Fruit fly (Drosophila melanogaster) whole organism, embryonic: ENCODE measurements around the gene Prx1.

Source experiments
- Aef1 ChIP-seq: fragments of 200-800 bp; sonication (Bioruptor generic); IDR thresholded peaks from 3 replicates; pipeline ENCODE4 v1.3.6; 2022; ENCODE audit warnings: missing biosample characterization, missing genetic modification characterization
- Atf-2 ChIP-seq: fragments of 200-800 bp; sonication (Bioruptor generic); optimal IDR thresholded peaks from 2 replicates; lab custom pipeline; 2016; ENCODE audit warnings: missing biosample characterization, missing genetic modification characterization
- Awh ChIP-seq: fragments of 200-800 bp; sonication (Bioruptor generic); IDR thresholded peaks from 2 replicates; pipeline ENCODE4, ENCODE4 v1.3.6; 2022; ENCODE audit warnings: missing biosample characterization, missing genetic modification characterization
- CG1024 ChIP-seq: fragments of 200-800 bp; sonication (Bioruptor generic); IDR thresholded peaks from 2 replicates; pipeline ENCODE4 v1.3.6; 2022; ENCODE audit warnings: missing biosample characterization, missing genetic modification characterization
- CG10431 ChIP-seq: fragments of 200-800 bp; sonication (Bioruptor generic); optimal IDR thresholded peaks from 3 replicates; lab custom pipeline; 2018; ENCODE audit warnings: missing biosample characterization, mild to moderate bottlenecking, missing genetic modification characterization
- CG14667 ChIP-seq: fragments of 200-800 bp; sonication (Bioruptor generic); IDR thresholded peaks from 2 replicates; pipeline ENCODE4 v1.3.6; 2022; ENCODE audit warnings: missing biosample characterization, missing genetic modification characterization
- CG1647 ChIP-seq: fragments of 200-800 bp; sonication (Bioruptor generic); optimal IDR thresholded peaks from 3 replicates; lab custom pipeline; 2016; ENCODE audit warnings: missing biosample characterization, missing genetic modification characterization
- CG16813 ChIP-seq: fragments of 200-800 bp; sonication (Bioruptor generic); IDR thresholded peaks from 3 replicates; pipeline ENCODE4 v1.3.6; 2022; ENCODE audit warnings: missing biosample characterization, missing genetic modification characterization; ENCODE audit not compliant: partially characterized antibody
- CG18262 ChIP-seq: fragments of 200-800 bp; optimal IDR thresholded peaks from 3 replicates; lab custom pipeline; 2019; ENCODE audit warnings: missing biosample characterization, mild to moderate bottlenecking, missing genetic modification characterization, moderate library complexity
- CG2875 ChIP-seq: fragments of 200-800 bp; sonication (Bioruptor generic); optimal IDR thresholded peaks from 2 replicates; lab custom pipeline; 2017; ENCODE audit warnings: missing biosample characterization, mild to moderate bottlenecking, missing genetic modification characterization, missing genetic modification reagents
- CG3163 ChIP-seq: fragments of 200-800 bp; sonication (Bioruptor generic); optimal IDR thresholded peaks from 3 replicates; lab custom pipeline; 2016; ENCODE audit warnings: missing biosample characterization, missing genetic modification characterization
- CG3847 ChIP-seq: fragments of 200-800 bp; sonication (Bioruptor generic); IDR thresholded peaks from 2 replicates; pipeline ENCODE4 v1.3.6; 2022; ENCODE audit warnings: missing biosample characterization, missing genetic modification characterization
- CG6175 ChIP-seq: fragments of 200-800 bp; sonication (Bioruptor generic); IDR thresholded peaks from 3 replicates; pipeline ENCODE4 v1.3.6; 2022; ENCODE audit warnings: missing biosample characterization, missing genetic modification characterization
- CG6683 ChIP-seq: fragments of 200-800 bp; sonication (Bioruptor generic); optimal IDR thresholded peaks from 2 replicates; lab custom pipeline; 2017; ENCODE audit warnings: missing biosample characterization, mild to moderate bottlenecking, missing genetic modification characterization, missing genetic modification reagents
- CG7556 ChIP-seq: fragments of 200-800 bp; sonication (Bioruptor generic); optimal IDR thresholded peaks from 2 replicates; lab custom pipeline; 2017; ENCODE audit warnings: missing biosample characterization, mild to moderate bottlenecking, missing genetic modification characterization
- Dad ChIP-seq: fragments of 200-800 bp; sonication (Bioruptor generic); optimal IDR thresholded peaks from 3 replicates; lab custom pipeline; 2016; ENCODE audit warnings: missing biosample characterization, missing genetic modification characterization
- Dip3 ChIP-seq: fragments of 200-800 bp; sonication (Bioruptor generic); optimal IDR thresholded peaks from 3 replicates; lab custom pipeline; 2016; ENCODE audit warnings: missing biosample characterization, missing genetic modification characterization
- Dll ChIP-seq: fragments of 200-800 bp; sonication (Bioruptor generic); IDR thresholded peaks from 4 replicates; pipeline ENCODE4 v1.3.6; 2022; ENCODE audit warnings: missing biosample characterization, missing genetic modification characterization; ENCODE audit not compliant: partially characterized antibody
- Drgx ChIP-seq: fragments of 200-800 bp; sonication (Bioruptor generic); IDR thresholded peaks from 2 replicates; pipeline ENCODE4 v1.3.6; 2022; ENCODE audit warnings: missing biosample characterization, missing genetic modification characterization
- Ets65A ChIP-seq: fragments of 200-800 bp; sonication (Bioruptor generic); peaks from one replicate; lab custom pipeline; 2016; ENCODE audit warnings: missing biosample characterization, missing genetic modification characterization
- Ets97D ChIP-seq: fragments of 200-800 bp; sonication (Bioruptor generic); optimal IDR thresholded peaks from 3 replicates; lab custom pipeline; 2016; ENCODE audit warnings: missing biosample characterization, missing genetic modification characterization
- HLH4C ChIP-seq: fragments of 200-800 bp; sonication (Bioruptor generic); IDR thresholded peaks from 3 replicates; pipeline ENCODE4 v1.3.6; 2022; ENCODE audit warnings: missing biosample characterization, missing genetic modification characterization; ENCODE audit not compliant: partially characterized antibody
- Hand ChIP-seq: fragments of 200-800 bp; sonication (Bioruptor generic); optimal IDR thresholded peaks from 2 replicates; lab custom pipeline; 2017; ENCODE audit warnings: mild to moderate bottlenecking, missing biosample characterization, missing genetic modification reagents, missing genetic modification characterization
- Hey ChIP-seq: fragments of 200-800 bp; sonication (Bioruptor generic); optimal IDR thresholded peaks from 3 replicates; lab custom pipeline; 2018; ENCODE audit warnings: missing biosample characterization, mild to moderate bottlenecking, missing genetic modification characterization
- NFAT ChIP-seq: fragments of 200-800 bp; sonication (Bioruptor generic); IDR thresholded peaks from 2 replicates; pipeline ENCODE4 v1.3.6; 2022; ENCODE audit warnings: missing biosample characterization, missing genetic modification characterization
- Rfx ChIP-seq: fragments of 200-800 bp; sonication (Bioruptor generic); IDR thresholded peaks from 2 replicates; pipeline ENCODE4 v1.3.6; 2022; ENCODE audit warnings: missing biosample characterization, missing genetic modification characterization
- Scr ChIP-seq: fragments of 200-800 bp; sonication (Bioruptor generic); IDR thresholded peaks from 2 replicates; pipeline ENCODE4 v1.3.6; 2022; ENCODE audit warnings: missing biosample characterization, missing genetic modification characterization; ENCODE audit not compliant: partially characterized antibody
- Trl ChIP-seq, 3 experiments: fragments of >200 bp in 2 of 3; fragments of 200-800 bp in 1 of 3; sonication (Bioruptor generic) in 1 of 3; optimal IDR thresholded peaks; 2 replicates in 1 of 3; 3 replicates in 2 of 3; lab custom pipeline; 2016 to 2017; ENCODE audit warnings: missing biosample characterization in 1 of 3, missing genetic modification characterization in 1 of 3
- Vsx1 ChIP-seq: fragments of 200-800 bp; sonication (Bioruptor generic); optimal IDR thresholded peaks from 2 replicates; lab custom pipeline; 2017; ENCODE audit warnings: missing biosample characterization, mild to moderate bottlenecking, missing genetic modification characterization, missing genetic modification reagents
- ara ChIP-seq: fragments of 200-800 bp; sonication (Bioruptor generic); IDR thresholded peaks from 2 replicates; pipeline ENCODE4 v1.3.6; 2022; ENCODE audit warnings: missing biosample characterization, missing genetic modification characterization
- bigmax ChIP-seq: fragments of 200-800 bp; sonication (Bioruptor generic); optimal IDR thresholded peaks from 2 replicates; lab custom pipeline; 2018; ENCODE audit warnings: missing biosample characterization, mild to moderate bottlenecking, missing genetic modification characterization
- cas ChIP-seq: fragments of 200-800 bp; sonication (Bioruptor generic); IDR thresholded peaks from 2 replicates; pipeline ENCODE4 v1.3.6; 2022; ENCODE audit warnings: missing biosample characterization, missing genetic modification characterization
- chn ChIP-seq: fragments of 200-800 bp; sonication (Bioruptor generic); optimal IDR thresholded peaks from 2 replicates; lab custom pipeline; 2016; ENCODE audit warnings: missing biosample characterization, missing genetic modification characterization
- dati ChIP-seq: fragments of 200-800 bp; sonication (Bioruptor generic); IDR thresholded peaks from 2 replicates; pipeline ENCODE4 v1.3.6; 2022; ENCODE audit warnings: missing biosample characterization, missing genetic modification characterization
- emc ChIP-seq: fragments of 200-800 bp; sonication (Bioruptor generic); optimal IDR thresholded peaks from 2 replicates; lab custom pipeline; 2016; ENCODE audit warnings: missing biosample characterization, missing genetic modification characterization
- eve ChIP-seq, 2 experiments: fragments of >200 bp; optimal IDR thresholded peaks; 2 replicates each; lab custom pipeline; 2017; ENCODE audit warnings: missing biosample characterization in 2 of 2, missing genetic modification characterization in 2 of 2
- ewg ChIP-seq: fragments of 200-800 bp; sonication (Bioruptor generic); optimal IDR thresholded peaks from 3 replicates; lab custom pipeline; 2017; ENCODE audit warnings: mild to moderate bottlenecking, missing biosample characterization, missing genetic modification reagents, missing genetic modification characterization
- fd3F ChIP-seq: fragments of 200-800 bp; sonication (Bioruptor generic); optimal IDR thresholded peaks from 2 replicates; lab custom pipeline; 2018; ENCODE audit warnings: missing biosample characterization, mild to moderate bottlenecking, missing genetic modification characterization, moderate library complexity
- gcm ChIP-seq: fragments of 200-800 bp; sonication (Bioruptor generic); optimal IDR thresholded peaks from 2 replicates; lab custom pipeline; 2019; ENCODE audit warnings: missing biosample characterization, mild to moderate bottlenecking, missing genetic modification characterization, moderate library complexity
- gcm2 ChIP-seq: fragments of 200-800 bp; sonication (Bioruptor generic); optimal IDR thresholded peaks from 2 replicates; lab custom pipeline; 2016; ENCODE audit warnings: missing biosample characterization, missing genetic modification characterization
- grn ChIP-seq: fragments of 200-800 bp; sonication (Bioruptor generic); optimal IDR thresholded peaks from 3 replicates; lab custom pipeline; 2017; ENCODE audit warnings: missing biosample characterization, missing genetic modification characterization
- insv ChIP-seq, 2 experiments: fragments of 200-800 bp; sonication (Bioruptor generic); optimal IDR thresholded peaks; 3 replicates each; lab custom pipeline; 2016 to 2018; ENCODE audit warnings: missing biosample characterization in 2 of 2, missing genetic modification characterization in 2 of 2
- jing ChIP-seq: fragments of 200-800 bp; sonication (Bioruptor generic); optimal IDR thresholded peaks from 2 replicates; lab custom pipeline; 2018; ENCODE audit warnings: missing biosample characterization, mild to moderate bottlenecking, missing genetic modification characterization
- nerfin-1 ChIP-seq: fragments of 200-800 bp; sonication (Bioruptor generic); optimal IDR thresholded peaks from 3 replicates; lab custom pipeline; 2019; ENCODE audit warnings: missing biosample characterization, mild to moderate bottlenecking, missing genetic modification characterization, moderate library complexity
- nerfin-2 ChIP-seq: fragments of 200-800 bp; sonication (Bioruptor generic); IDR thresholded peaks from 2 replicates; pipeline ENCODE4 v1.3.6; 2022; ENCODE audit warnings: missing biosample characterization, missing genetic modification characterization; ENCODE audit not compliant: partially characterized antibody
- odd ChIP-seq: fragments of 200-800 bp; sonication (Bioruptor generic); optimal IDR thresholded peaks from 2 replicates; lab custom pipeline; 2017; ENCODE audit warnings: missing biosample characterization, mild to moderate bottlenecking, missing genetic modification characterization
- pita ChIP-seq: fragments of 200-800 bp; sonication (Bioruptor generic); optimal IDR thresholded peaks from 2 replicates; lab custom pipeline; 2017; ENCODE audit warnings: missing biosample characterization, mild to moderate bottlenecking, missing genetic modification characterization
- sens-2 ChIP-seq: fragments of 200-800 bp; sonication (Bioruptor generic); IDR thresholded peaks from 2 replicates; pipeline ENCODE4 v1.3.6; 2022; ENCODE audit warnings: missing biosample characterization, missing genetic modification characterization
- wek ChIP-seq: fragments of 200-800 bp; sonication (Bioruptor generic); optimal IDR thresholded peaks from 3 replicates; lab custom pipeline; 2018; ENCODE audit warnings: missing biosample characterization, mild to moderate bottlenecking, missing genetic modification characterization, moderate library complexity
- zf30C ChIP-seq: fragments of 200-800 bp; sonication (Bioruptor generic); optimal IDR thresholded peaks from 3 replicates; lab custom pipeline; 2018; ENCODE audit warnings: missing biosample characterization, mild to moderate bottlenecking, missing genetic modification characterization

Gene Prx1

DNA sequence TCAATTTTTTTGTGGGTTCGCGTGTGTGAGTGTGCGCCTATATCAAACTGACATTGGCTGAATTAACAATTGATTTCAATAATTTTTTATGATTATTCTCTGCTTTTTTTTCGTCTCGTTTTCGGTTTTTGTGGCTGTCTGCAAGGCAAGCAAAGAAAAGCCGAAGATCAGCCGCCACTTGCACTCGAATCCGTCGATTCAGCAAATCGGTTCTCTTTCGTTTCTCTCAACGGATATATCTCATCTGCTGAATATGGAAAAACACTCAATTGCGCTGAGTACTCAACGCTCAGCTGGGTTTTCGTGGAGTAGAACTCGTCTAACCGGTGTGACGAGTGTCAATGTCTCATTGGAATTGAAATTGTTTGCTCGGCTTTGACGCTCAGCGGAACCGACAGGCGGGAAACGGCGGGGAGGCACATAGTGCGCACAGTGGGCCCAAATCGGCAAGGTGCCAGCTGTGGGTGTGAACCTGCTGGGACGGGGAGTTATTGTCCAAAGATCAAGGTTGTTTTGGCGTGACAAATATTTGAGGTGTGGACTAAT lies 26.7 kb downstream of the Prx1 start (continued):
- TF ChIP-seq Vsx1 (GFP tag; lab: Kevin White, UChicago) (no peak), CG7556 (GFP tag; lab: Kevin White, UChicago) (no peak), NFAT (GFP tag; lab: Robert Waterston, UW) (peak; percentile 72), fd3F (GFP tag; lab: Kevin White, UChicago) (no peak), gcm (GFP tag; lab: Kevin White, UChicago) (no peak), CG14667 (GFP tag; lab: Robert Waterston, UW) (no peak), zf30C (GFP tag; lab: Kevin White, UChicago) (no peak), emc (GFP tag; lab: Kevin White, UChicago) (no peak), Dll (GFP tag; lab: Robert Waterston, UW) (0 out of 4 replicates have a peak, but pooled peaks have one; percentile 43), CG18262 (tag; lab: Kevin White, UChicago) (no peak), Awh (GFP tag; lab: Robert Waterston, UW) (0 out of 2 replicates have a peak, but pooled peaks have one; percentile 24), CG2875 (no peak), bigmax (GFP tag; lab: Kevin White, UChicago) (no peak), ara (no peak), HLH4C (GFP tag; lab: Robert Waterston, UW) (no peak; the same call in 2 of the 3 replicates), CG1647 (GFP tag; lab: Kevin White, UChicago) (no peak), cas (GFP tag; lab: Robert Waterston, UW) (no peak), Ets97D (GFP tag; lab: Kevin White, UChicago) (no peak), CG1024 (no peak), CG16813 (GFP tag; lab: Robert Waterston, UW) (no peak; the same call in 2 of the 3 replicates), Ets65A (GFP tag; lab: Kevin White, UChicago) (peak; percentile 69), eve (GFP tag; optimal IDR thresholded peaks at IDR 0.05; lab: Kevin White, UChicago) (no peak), CG6175 (no peak), dati (GFP tag; lab: Robert Waterston, UW) (0 out of 2 replicates have a peak, but pooled peaks have one; percentile 22), grn (no peak), odd (GFP tag; lab: Kevin White, UChicago) (no peak), insv (GFP tag; optimal IDR thresholded peaks at IDR 0.05; lab: Kevin White, UChicago) (peak in 1 of 2 experiments; percentile 75), Aef1 (GFP tag; lab: Robert Waterston, UW) (peak; percentile 57; the same call in 2 of the 3 replicates), Drgx (GFP tag; lab: Robert Waterston, UW) (peak; percentile 28; the same call in 1 of the 2 replicates), chn (peak; percentile 54), Hand (GFP tag; lab: Kevin White, UChicago) (no peak), Dip3 (GFP tag; lab: Kevin White, UChicago) (no peak), ewg (GFP tag; lab: Kevin White, UChicago) (no peak), CG3163 (GFP tag; lab: Kevin White, UChicago) (no peak), Dad (no peak), gcm2 (GFP tag; lab: Kevin White, UChicago) (no peak), Scr (no peak), wek (GFP tag; lab: Kevin White, UChicago) (no peak), pita (GFP tag; lab: Kevin White, UChicago) (no peak), nerfin-1 (tag; lab: Kevin White, UChicago) (no peak), CG3847 (GFP tag; lab: Robert Waterston, UW) (peak; percentile 44; the same call in 1 of the 2 replicates), nerfin-2 (GFP tag; lab: Robert Waterston, UW) (no peak), jing (GFP tag; lab: Kevin White, UChicago) (no peak), sens-2 (GFP tag; lab: Robert Waterston, UW) (no peak; the same call in 1 of the 2 replicates), Rfx (GFP tag; lab: Robert Waterston, UW) (peak; percentile 73; the same call in 1 of the 2 replicates), Trl (optimal IDR thresholded peaks at IDR 0.05; lab: Kevin White, UChicago) (peak; percentile 70 to 73), Trl (GFP tag; optimal IDR thresholded peaks at IDR 0.05; lab: Kevin White, UChicago) (no peak), Hey (tag; lab: Kevin White, UChicago) (no peak), CG6683 (GFP tag; lab: Kevin White, UChicago) (no peak), Atf-2 (GFP tag; lab: Kevin White, UChicago) (no peak), CG10431 (GFP tag; lab: Kevin White, UChicago) (no peak)
